Fruit fly (Drosophila melanogaster): Measurements from ENCODE around the gene CG10949.

Gene CG10949

dm6 chr2L:20414750-20415211, 1.9 kb downstream of the CG10949 start, which contains the start of gene CG10947 (continued):
- peak; percentile 47 for TF ChIP-seq nau (GFP tag; optimal IDR thresholded peaks at IDR 0.05)
- peak; percentile 10 for TF ChIP-seq bigmax (GFP tag; optimal IDR thresholded peaks at IDR 0.05)
- TF ChIP-seq sim (GFP tag; IDR thresholded peaks at IDR 0.05) = no peak
- TF ChIP-seq CG31365 (tag; optimal IDR thresholded peaks at IDR 0.05) = no peak
- TF ChIP-seq Doc2 (GFP tag; IDR thresholded peaks at IDR 0.05) = no peak
- TF ChIP-seq Hey (tag; optimal IDR thresholded peaks at IDR 0.05) = no peak
- no peak for TF ChIP-seq jigr1 (GFP tag; IDR thresholded peaks at IDR 0.05)
- TF ChIP-seq ac (GFP tag; optimal IDR thresholded peaks at IDR 0.05) = peak; percentile 7
- TF ChIP-seq CG32772 (GFP tag; IDR thresholded peaks at IDR 0.05) = peak; percentile 44; the same call in 1 of the 2 replicates
- no peak for TF ChIP-seq CG31224 (GFP tag; IDR thresholded peaks at IDR 0.05)
- peak; percentile 71 for TF ChIP-seq Xrp1 (GFP tag; IDR thresholded peaks at IDR 0.05)
- TF ChIP-seq Oli (tag; optimal IDR thresholded peaks at IDR 0.05) = peak; percentile 40
- peak; percentile 92 for TF ChIP-seq Dp (GFP tag; optimal IDR thresholded peaks at IDR 0.05)
- no peak for TF ChIP-seq hkb (optimal IDR thresholded peaks at IDR 0.05)
- peak; percentile 60; the same call in 1 of the 2 replicates for TF ChIP-seq hkb (GFP tag; IDR thresholded peaks at IDR 0.05)
- peak; percentile 68 for TF ChIP-seq maf-S (GFP tag; optimal IDR thresholded peaks at IDR 0.05)
- TF ChIP-seq Sox100B (GFP tag; optimal IDR thresholded peaks at IDR 0.05) = peak; percentile 46
- TF ChIP-seq unc-4 (GFP tag; IDR thresholded peaks at IDR 0.05; ENCODE audit: partially characterized antibody) = peak; percentile 62
- peak; percentile 51 for TF ChIP-seq CG18764 (GFP tag; optimal IDR thresholded peaks at IDR 0.05)
- TF ChIP-seq luna (GFP tag; optimal IDR thresholded peaks at IDR 0.05) = peak; percentile 53
- TF ChIP-seq CG5953 (GFP tag; IDR thresholded peaks at IDR 0.05) = 0 out of 2 replicates have a peak, but pooled peaks have one; percentile 15

dm6 chr2L:20413826-20414225, 2.9 kb downstream of the CG10949 start:
- TF ChIP-seq unc-4 (GFP tag; IDR thresholded peaks at IDR 0.05; ENCODE audit: partially characterized antibody) (no peak), CG11695 (GFP tag; IDR thresholded peaks at IDR 0.05) (no peak), sima (GFP tag; optimal IDR thresholded peaks at IDR 0.05) (no peak), CG8281 (tag; optimal IDR thresholded peaks at IDR 0.05) (no peak), Med (GFP tag) (no peak), yki (optimal IDR thresholded peaks at IDR 0.05) (no peak), CG14860 (GFP tag; IDR thresholded peaks at IDR 0.05; ENCODE audit: partially characterized antibody) (peak; percentile 50; the same call in 2 of the 3 replicates), Hsf (GFP tag; optimal IDR thresholded peaks at IDR 0.05) (no peak), HLH4C (GFP tag; IDR thresholded peaks at IDR 0.05; ENCODE audit: partially characterized antibody) (peak; percentile 69), Fer1 (GFP tag; optimal IDR thresholded peaks at IDR 0.05) (no peak), danr (GFP tag; IDR thresholded peaks at IDR 0.05) (no peak), dmrt11E (tag; optimal IDR thresholded peaks at IDR 0.05) (no peak), CG7963 (GFP tag; IDR thresholded peaks at IDR 0.05; ENCODE audit: partially characterized antibody) (0 out of 3 replicates have a peak, but pooled peaks have one; percentile 26), cwo (GFP tag; optimal IDR thresholded peaks at IDR 0.05) (no peak), nmo (GFP tag; optimal IDR thresholded peaks at IDR 0.05) (no peak), zen (tag; optimal IDR thresholded peaks at IDR 0.05) (no peak), Ravus (GFP tag; IDR thresholded peaks at IDR 0.05) (no peak)

dm6 chr2L:20401408-20401807, 15.3 kb downstream of the CG10949 start:
- TF ChIP-seq CG11398 (GFP tag; optimal IDR thresholded peaks at IDR 0.05) = no peak
- TF ChIP-seq CG7357 (GFP tag; IDR thresholded peaks at IDR 0.05) = no peak
- peak; percentile 3 for TF ChIP-seq lab (GFP tag; optimal IDR thresholded peaks at IDR 0.05)
- peak; percentile 46 for TF ChIP-seq gem (tag; optimal IDR thresholded peaks at IDR 0.05)
- TF ChIP-seq CG8944 (GFP tag; optimal IDR thresholded peaks at IDR 0.05) = no peak
- TF ChIP-seq Fer3 (tag; optimal IDR thresholded peaks at IDR 0.05) = peak; percentile 5
- TF ChIP-seq CG30403 (GFP tag; optimal IDR thresholded peaks at IDR 0.05) = peak; percentile 17
- TF ChIP-seq dmrt99B (tag; optimal IDR thresholded peaks at IDR 0.05) = peak; percentile 28
- no peak for TF ChIP-seq hth (optimal IDR thresholded peaks at IDR 0.05)
- TF ChIP-seq row (GFP tag; IDR thresholded peaks at IDR 0.05) = peak; percentile 25; the same call in 1 of the 3 replicates
- TF ChIP-seq CG18599 (GFP tag; optimal IDR thresholded peaks at IDR 0.05) = peak; percentile 15
- peak; percentile 10 for TF ChIP-seq CG3281 (GFP tag; optimal IDR thresholded peaks at IDR 0.05)
- TF ChIP-seq Ets65A (GFP tag) = peak; percentile 27
- TF ChIP-seq CG7556 (GFP tag; optimal IDR thresholded peaks at IDR 0.05) = peak; percentile 21
